Fruit fly (Drosophila melanogaster) whole organism, embryonic: ENCODE data around the gene mRpS33.

Experiments
- ATbp ChIP-seq: fragments of 200-800 bp; sonication (Bioruptor generic); optimal IDR thresholded peaks from 2 replicates; lab custom pipeline; 2017; ENCODE audit warnings: missing biosample characterization, mild to moderate bottlenecking, missing genetic modification characterization, missing genetic modification reagents
- Antp ChIP-seq: fragments of 200-800 bp; sonication (Bioruptor generic); optimal IDR thresholded peaks from 3 replicates; lab custom pipeline; 2016; ENCODE audit warnings: missing biosample characterization, missing genetic modification characterization
- Atf3 ChIP-seq: fragments of 200-800 bp; sonication (Bioruptor generic); optimal IDR thresholded peaks from 3 replicates; lab custom pipeline; 2016; ENCODE audit warnings: missing biosample characterization, missing genetic modification characterization
- B-H2 ChIP-seq: fragments of 200-800 bp; sonication (Bioruptor generic); optimal IDR thresholded peaks from 2 replicates; lab custom pipeline; 2018; ENCODE audit warnings: missing biosample characterization, mild to moderate bottlenecking, missing genetic modification characterization
- CG11560 ChIP-seq: fragments of 200-800 bp; sonication (Bioruptor generic); IDR thresholded peaks from 3 replicates; pipeline ENCODE4 v1.3.6; 2022; ENCODE audit warnings: missing biosample characterization, missing genetic modification characterization
- CG12659 ChIP-seq: fragments of 200-800 bp; sonication (Bioruptor generic); optimal IDR thresholded peaks from 3 replicates; lab custom pipeline; 2017; ENCODE audit warnings: mild to moderate bottlenecking, missing biosample characterization, missing genetic modification reagents, missing genetic modification characterization
- CG15011 ChIP-seq: fragments of 200-800 bp; sonication (Bioruptor generic); optimal IDR thresholded peaks from 3 replicates; lab custom pipeline; 2018; ENCODE audit warnings: missing biosample characterization, mild to moderate bottlenecking, missing genetic modification characterization
- CG15073 ChIP-seq: fragments of 200-800 bp; sonication (Bioruptor generic); optimal IDR thresholded peaks from 2 replicates; lab custom pipeline; 2016; ENCODE audit warnings: missing biosample characterization, missing genetic modification characterization
- CG15514 ChIP-seq: fragments of 200-800 bp; sonication (Bioruptor generic); optimal IDR thresholded peaks from 3 replicates; lab custom pipeline; 2017; ENCODE audit warnings: missing biosample characterization, missing genetic modification characterization, mild to moderate bottlenecking, moderate library complexity, missing genetic modification reagents
- CG16815 ChIP-seq: fragments of 200-800 bp; sonication (Bioruptor generic); optimal IDR thresholded peaks from 3 replicates; lab custom pipeline; 2017; ENCODE audit warnings: missing biosample characterization, mild to moderate bottlenecking, missing genetic modification characterization
- CG17361 ChIP-seq: fragments of 200-800 bp; sonication (Bioruptor generic); IDR thresholded peaks from 3 replicates; pipeline ENCODE4 v1.3.6; 2022; ENCODE audit warnings: missing biosample characterization, missing genetic modification characterization
- CG17612 ChIP-seq: fragments of 200-800 bp; sonication (Bioruptor generic); IDR thresholded peaks from 2 replicates; pipeline ENCODE4 v1.3.6; 2022; ENCODE audit warnings: missing biosample characterization, missing genetic modification characterization
- CG2120 ChIP-seq: fragments of 200-800 bp; sonication (Bioruptor generic); optimal IDR thresholded peaks from 3 replicates; lab custom pipeline; 2016; ENCODE audit warnings: missing biosample characterization, missing genetic modification characterization
- CG31224 ChIP-seq: fragments of 200-800 bp; sonication (Bioruptor generic); IDR thresholded peaks from 2 replicates; pipeline ENCODE4 v1.3.6; 2022; ENCODE audit warnings: missing biosample characterization, missing genetic modification characterization
- CG34422 ChIP-seq: fragments of 200-800 bp; sonication (Bioruptor generic); IDR thresholded peaks from 3 replicates; pipeline ENCODE4 v1.3.6; 2022; ENCODE audit warnings: missing biosample characterization, missing genetic modification characterization
- CG4328 ChIP-seq: fragments of 200-800 bp; sonication (Bioruptor generic); optimal IDR thresholded peaks from 3 replicates; lab custom pipeline; 2017; ENCODE audit warnings: missing biosample characterization, missing genetic modification reagents, missing genetic modification characterization
- CG4360 ChIP-seq: fragments of 200-800 bp; sonication (Bioruptor generic); IDR thresholded peaks from 2 replicates; pipeline ENCODE4 v1.3.6; 2022; ENCODE audit warnings: missing biosample characterization, missing genetic modification characterization
- CG4424 ChIP-seq: fragments of 200-800 bp; sonication (Bioruptor generic); optimal IDR thresholded peaks from 3 replicates; lab custom pipeline; 2016; ENCODE audit warnings: missing biosample characterization, missing genetic modification characterization
- CG5180 ChIP-seq: fragments of 200-800 bp; sonication (Bioruptor generic); optimal IDR thresholded peaks from 3 replicates; lab custom pipeline; 2017; ENCODE audit warnings: missing biosample characterization, missing genetic modification characterization, mild to moderate bottlenecking, moderate library complexity, missing genetic modification reagents
- CG9215 ChIP-seq: fragments of 200-800 bp; sonication (Bioruptor generic); IDR thresholded peaks from 2 replicates; pipeline ENCODE4 v1.3.6; 2022; ENCODE audit warnings: missing biosample characterization, missing genetic modification characterization
- CG9932 ChIP-seq: fragments of 200-800 bp; sonication (Bioruptor generic); IDR thresholded peaks from 2 replicates; pipeline ENCODE4 v1.3.6; 2022; ENCODE audit warnings: missing biosample characterization, missing genetic modification characterization
- Kr ChIP-seq: fragments of 200-800 bp; sonication (Bioruptor generic); optimal IDR thresholded peaks from 2 replicates; lab custom pipeline; 2017; ENCODE audit warnings: missing biosample characterization, mild to moderate bottlenecking, missing genetic modification characterization
- Poxn ChIP-seq: fragments of 200-800 bp; sonication (Bioruptor generic); IDR thresholded peaks from 2 replicates; pipeline ENCODE4 v1.3.6; 2022; ENCODE audit warnings: missing biosample characterization, missing genetic modification characterization
- Side ChIP-seq: fragments of 200-800 bp; sonication (Bioruptor generic); optimal IDR thresholded peaks from 2 replicates; lab custom pipeline; 2016; ENCODE audit warnings: missing biosample characterization, missing genetic modification characterization
- Sry-δ ChIP-seq: fragments of 200-800 bp; sonication (Bioruptor generic); optimal IDR thresholded peaks from 2 replicates; lab custom pipeline; 2016; ENCODE audit warnings: missing biosample characterization, missing genetic modification characterization
- Stat92E ChIP-seq, 3 experiments: fragments of >200 bp in 2 of 3; fragments of 200-800 bp in 1 of 3; sonication (Bioruptor generic) in 1 of 3; optimal IDR thresholded peaks; 2 replicates each; lab custom pipeline; 2017 to 2019; ENCODE audit warnings: missing biosample characterization in 3 of 3, missing genetic modification characterization in 3 of 3, mild to moderate bottlenecking in 1 of 3, moderate library complexity in 1 of 3
- Taf1 ChIP-seq: fragments of 200-800 bp; sonication (Bioruptor generic); IDR thresholded peaks from 2 replicates; pipeline ENCODE4 v1.3.6; 2022; ENCODE audit warnings: missing biosample characterization, missing genetic modification characterization
- Tbp ChIP-seq: fragments of >200 bp; optimal IDR thresholded peaks from 2 replicates; lab custom pipeline; 2018; ENCODE audit warnings: missing biosample characterization, missing genetic modification characterization
- Trl ChIP-seq, 3 experiments: fragments of >200 bp in 2 of 3; fragments of 200-800 bp in 1 of 3; sonication (Bioruptor generic) in 1 of 3; optimal IDR thresholded peaks; 2 replicates in 1 of 3; 3 replicates in 2 of 3; lab custom pipeline; 2016 to 2017; ENCODE audit warnings: missing biosample characterization in 1 of 3, missing genetic modification characterization in 1 of 3
- Vsx1 ChIP-seq: fragments of 200-800 bp; sonication (Bioruptor generic); optimal IDR thresholded peaks from 2 replicates; lab custom pipeline; 2017; ENCODE audit warnings: missing biosample characterization, mild to moderate bottlenecking, missing genetic modification characterization, missing genetic modification reagents
- ab ChIP-seq: fragments of 200-800 bp; sonication (Bioruptor generic); optimal IDR thresholded peaks from 2 replicates; lab custom pipeline; 2016; ENCODE audit warnings: missing biosample characterization, missing genetic modification characterization
- bab2 ChIP-seq: fragments of 200-800 bp; sonication (Bioruptor generic); optimal IDR thresholded peaks from 2 replicates; lab custom pipeline; 2016; ENCODE audit warnings: missing biosample characterization, missing genetic modification characterization
- bcd ChIP-seq: fragments of 200-800 bp; sonication (Bioruptor generic); optimal IDR thresholded peaks from 2 replicates; lab custom pipeline; 2017; ENCODE audit warnings: missing biosample characterization, mild to moderate bottlenecking, missing genetic modification characterization
- chinmo ChIP-seq: fragments of 200-800 bp; sonication (Bioruptor generic); IDR thresholded peaks from 4 replicates; pipeline ENCODE4 v1.3.6; 2022; ENCODE audit warnings: missing biosample characterization, missing genetic modification characterization; ENCODE audit not compliant: partially characterized antibody
- dmrt99B ChIP-seq: fragments of 200-800 bp; sonication (Bioruptor generic); optimal IDR thresholded peaks from 2 replicates; lab custom pipeline; 2018; ENCODE audit warnings: missing biosample characterization, mild to moderate bottlenecking, missing genetic modification characterization, moderate library complexity
- ewg ChIP-seq: fragments of 200-800 bp; sonication (Bioruptor generic); optimal IDR thresholded peaks from 3 replicates; lab custom pipeline; 2017; ENCODE audit warnings: mild to moderate bottlenecking, missing biosample characterization, missing genetic modification reagents, missing genetic modification characterization
- fd64A ChIP-seq: fragments of 200-800 bp; sonication (Bioruptor generic); optimal IDR thresholded peaks from 3 replicates; lab custom pipeline; 2018; ENCODE audit warnings: missing biosample characterization, mild to moderate bottlenecking, missing genetic modification characterization
- grn ChIP-seq: fragments of 200-800 bp; sonication (Bioruptor generic); optimal IDR thresholded peaks from 3 replicates; lab custom pipeline; 2017; ENCODE audit warnings: missing biosample characterization, missing genetic modification characterization
- hkb ChIP-seq, 2 experiments: fragments of 200-800 bp in 1 of 2; fragments of >200 bp in 1 of 2; sonication (Bioruptor generic) in 1 of 2; IDR thresholded peaks in 1 of 2; optimal IDR thresholded peaks in 1 of 2; 2 replicates each; pipeline versions ENCODE4 v1.3.6 to Lab custom; 2017 to 2022; ENCODE audit warnings: missing biosample characterization in 1 of 2, missing genetic modification characterization in 1 of 2
- insv ChIP-seq, 2 experiments: fragments of 200-800 bp; sonication (Bioruptor generic); optimal IDR thresholded peaks; 3 replicates each; lab custom pipeline; 2016 to 2018; ENCODE audit warnings: missing biosample characterization in 2 of 2, missing genetic modification characterization in 2 of 2
- ken ChIP-seq: fragments of 200-800 bp; sonication (Bioruptor generic); IDR thresholded peaks from 3 replicates; pipeline ENCODE4 v1.3.6; 2022; ENCODE audit warnings: missing biosample characterization, missing genetic modification characterization
- mld ChIP-seq: fragments of 200-800 bp; sonication (Bioruptor generic); IDR thresholded peaks from 3 replicates; pipeline ENCODE4 v1.3.6; 2022; ENCODE audit warnings: missing biosample characterization, missing genetic modification characterization; ENCODE audit not compliant: partially characterized antibody
- repo ChIP-seq: fragments of 200-800 bp; sonication (Bioruptor generic); optimal IDR thresholded peaks from 2 replicates; lab custom pipeline; 2016; ENCODE audit warnings: missing biosample characterization, missing genetic modification characterization
- sens-2 ChIP-seq: fragments of 200-800 bp; sonication (Bioruptor generic); IDR thresholded peaks from 2 replicates; pipeline ENCODE4 v1.3.6; 2022; ENCODE audit warnings: missing biosample characterization, missing genetic modification characterization
- sim ChIP-seq: fragments of 200-800 bp; sonication (Bioruptor generic); IDR thresholded peaks from 2 replicates; pipeline ENCODE4 v1.3.6; 2022; ENCODE audit warnings: missing biosample characterization, missing genetic modification characterization
- ttk ChIP-seq: fragments of 200-800 bp; sonication (Bioruptor generic); IDR thresholded peaks from 2 replicates; pipeline ENCODE4 v2.1.2; 2022; ENCODE audit warnings: missing biosample characterization, missing genetic modification characterization
- tx ChIP-seq: fragments of 200-800 bp; sonication (Bioruptor generic); optimal IDR thresholded peaks from 2 replicates; lab custom pipeline; 2016; ENCODE audit warnings: missing biosample characterization, missing genetic modification characterization
- unpg ChIP-seq: fragments of 200-800 bp; sonication (Bioruptor generic); optimal IDR thresholded peaks from 3 replicates; lab custom pipeline; 2018; ENCODE audit warnings: missing biosample characterization, mild to moderate bottlenecking, missing genetic modification characterization, moderate library complexity

Gene mRpS33

DNA sequence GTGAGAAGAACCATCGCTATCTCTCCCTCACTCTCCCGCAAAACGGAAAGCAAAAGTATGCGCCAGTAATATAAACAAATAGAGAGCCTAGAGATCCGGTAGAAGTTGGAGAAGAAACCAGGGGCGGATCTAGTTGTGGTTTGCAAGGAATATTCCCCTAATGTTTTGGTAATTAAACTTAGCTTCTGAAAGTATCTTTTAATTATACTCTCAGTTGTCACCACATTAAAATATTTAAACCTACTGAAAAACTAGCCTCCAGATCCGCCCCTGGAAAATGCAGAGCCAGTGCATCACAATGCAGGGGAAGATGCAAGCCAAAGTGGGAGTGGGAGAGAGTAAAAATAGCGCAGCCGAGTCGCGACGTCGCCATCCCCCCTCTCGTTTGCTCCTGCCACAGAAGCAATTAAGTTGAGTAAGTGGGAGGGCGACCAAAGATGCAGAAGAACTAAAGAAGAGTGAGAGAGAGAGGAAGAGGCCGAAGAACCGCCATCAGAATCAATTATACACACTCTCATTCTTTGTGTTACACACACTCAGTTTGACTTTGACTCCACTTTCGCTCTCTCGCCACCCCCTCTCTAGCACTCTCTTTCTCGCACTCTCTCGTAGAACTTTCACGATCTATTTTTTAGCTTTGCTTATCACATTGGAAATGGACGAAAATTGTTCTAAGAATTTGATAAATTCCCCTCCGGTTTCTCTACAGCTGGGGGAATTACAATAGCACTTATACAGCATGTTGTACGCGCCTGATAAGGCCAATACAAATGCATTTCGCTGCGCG is 13.0 kb upstream of the mRpS33 start (continued):
- TF ChIP-seq chinmo (GFP tag; lab: Robert Waterston, UW) (0 out of 4 replicates have a peak, but pooled peaks have one; percentile 44), bcd (peak; percentile 85), hkb (optimal IDR thresholded peaks at IDR 0.05; lab: Kevin White, UChicago) (no peak), hkb (GFP tag; IDR thresholded peaks at IDR 0.05; lab: Robert Waterston, UW) (peak; percentile 93), Sry-δ (GFP tag; lab: Kevin White, UChicago) (peak; percentile 71), CG12659 (peak; percentile 88), CG2120 (peak; percentile 69), CG15514 (GFP tag; lab: Kevin White, UChicago) (peak; percentile 15), Trl (optimal IDR thresholded peaks at IDR 0.05; lab: Kevin White, UChicago) (peak; percentile 65 to 87), Trl (GFP tag; optimal IDR thresholded peaks at IDR 0.05; lab: Kevin White, UChicago) (peak; percentile 81), CG5180 (GFP tag; lab: Kevin White, UChicago) (peak; percentile 86), mld (GFP tag; lab: Robert Waterston, UW) (no peak), ab (peak; percentile 85), fd64A (GFP tag; lab: Kevin White, UChicago) (peak; percentile 92), Atf3 (GFP tag; lab: Kevin White, UChicago) (peak; percentile 95), Side (GFP tag; lab: Kevin White, UChicago) (peak; percentile 91), ewg (peak; percentile 91), Kr (GFP tag; lab: Kevin White, UChicago) (peak; percentile 71), CG34422 (GFP tag; lab: Robert Waterston, UW) (peak; percentile 96), ttk (peak; percentile 96), grn (GFP tag; lab: Kevin White, UChicago) (no peak), Stat92E (GFP tag; optimal IDR thresholded peaks at IDR 0.05; lab: Kevin White, UChicago) (peak in 1 of 3 experiments; percentile 70), CG4328 (GFP tag; lab: Kevin White, UChicago) (peak; percentile 86), Taf1 (GFP tag; lab: Robert Waterston, UW) (peak; percentile 74), sens-2 (peak; percentile 96), dmrt99B (tag; lab: Kevin White, UChicago) (peak; percentile 96), insv (GFP tag; optimal IDR thresholded peaks at IDR 0.05; lab: Kevin White, UChicago) (peak; percentile 20 to 40), bab2 (peak; percentile 97), Tbp (GFP tag; lab: Kevin White, UChicago) (no peak), CG9932 (GFP tag; lab: Robert Waterston, UW) (peak; percentile 78), CG4424 (GFP tag; lab: Kevin White, UChicago) (peak; percentile 97), Poxn (GFP tag; lab: Robert Waterston, UW) (peak; percentile 49; the same call in 1 of the 2 replicates), tx (GFP tag; lab: Kevin White, UChicago) (peak; percentile 79), repo (GFP tag; lab: Kevin White, UChicago) (peak; percentile 95), CG17612 (GFP tag; lab: Robert Waterston, UW) (peak; percentile 84), ken (GFP tag; lab: Robert Waterston, UW) (peak; percentile 99), CG31224 (GFP tag; lab: Robert Waterston, UW) (peak; percentile 85), CG16815 (peak; percentile 96), CG15073 (peak; percentile 65), B-H2 (GFP tag; lab: Kevin White, UChicago) (peak; percentile 58), ATbp (GFP tag; lab: Kevin White, UChicago) (peak; percentile 95), CG4360 (peak; percentile 81), CG15011 (peak; percentile 71), sim (GFP tag; lab: Robert Waterston, UW) (peak; percentile 94), CG17361 (GFP tag; lab: Robert Waterston, UW) (peak; percentile 97), unpg (peak; percentile 97), Antp (GFP tag; lab: Kevin White, UChicago) (peak; percentile 95), CG11560 (peak; percentile 81), CG9215 (peak; percentile 87), Vsx1 (GFP tag; lab: Kevin White, UChicago) (peak; percentile 26)
